Worm (Caenorhabditis elegans) whole organism, mixed stage, embryonic: ENCODE data around the gene prx-19.

ENCODE experiments used
- elt-3 ChIP-seq: fragments of 150-350 bp; optimal IDR thresholded peaks from 2 replicates; lab custom pipeline; 2014; ENCODE audit warnings: missing biosample characterization, missing genetic modification characterization
- nhr-28 ChIP-seq: fragments of 150-350 bp; optimal IDR thresholded peaks from 2 replicates; lab custom pipeline; 2014; ENCODE audit warnings: missing biosample characterization, missing genetic modification characterization
- snpc-4 ChIP-seq: fragments of 150-350 bp; optimal IDR thresholded peaks from 2 replicates; lab custom pipeline; 2014; ENCODE audit warnings: missing biosample characterization, missing genetic modification characterization

DNA sequence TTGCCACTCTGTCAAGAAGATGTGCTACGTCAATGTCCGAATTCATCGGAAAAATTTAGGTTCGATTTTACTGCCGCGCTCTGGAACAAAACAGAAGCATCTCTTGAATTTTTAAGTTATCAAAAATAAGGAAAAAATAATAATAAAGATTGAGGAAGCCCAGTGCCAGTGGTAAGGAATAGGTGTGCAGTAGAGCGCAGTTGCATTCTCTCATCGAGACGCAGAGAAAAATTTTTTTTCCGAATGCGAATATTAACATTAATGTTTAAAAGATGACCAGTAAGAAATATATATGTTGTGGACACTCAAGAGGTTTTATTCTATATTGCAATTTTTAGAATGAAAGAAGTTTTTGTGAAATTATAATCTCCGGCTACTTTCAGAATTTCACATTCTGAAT, 38.6 kb upstream of the prx-19 start:
- TF ChIP-seq snpc-4 (tag; lab: Kevin White, UChicago) (no peak), nhr-28 (tag; lab: Kevin White, UChicago) (no peak), elt-3 (tag; lab: Kevin White, UChicago) (no peak)
